Worm (Caenorhabditis elegans) whole organism, L1 larva: ENCODE measurements around the gene srh-229.

ENCODE experiments used
- C16A3.4 ChIP-seq: fragments of 150-350 bp; optimal IDR thresholded peaks from 2 replicates; lab custom pipeline; 2014; ENCODE audit warnings: missing biosample characterization, missing genetic modification characterization
- F16B12.6 ChIP-seq: fragments of 150-350 bp; optimal IDR thresholded peaks from 2 replicates; lab custom pipeline; 2014; ENCODE audit warnings: missing biosample characterization, missing genetic modification characterization
- aha-1 ChIP-seq: fragments of 150-350 bp; optimal IDR thresholded peaks from 2 replicates; lab custom pipeline; 2014; ENCODE audit warnings: missing biosample characterization, missing genetic modification characterization
- ceh-8 ChIP-seq: fragments of 200-800 bp; sonication (Bioruptor generic); optimal IDR thresholded peaks from 2 replicates; lab custom pipeline; 2018; ENCODE audit warnings: mild to moderate bottlenecking, missing genetic modification characterization, moderate library complexity, missing compliant biosample characterization
- ceh-82 ChIP-seq, 3 experiments: fragments of 150-350 bp in 1 of 3; sonication (generic microtip) in 2 of 3; optimal IDR thresholded peaks; 2 replicates each; lab custom pipeline; 2014 to 2017; ENCODE audit warnings: missing biosample characterization in 3 of 3, missing genetic modification characterization in 3 of 3
- efl-1 ChIP-seq, 4 experiments: fragments of 150-350 bp; optimal IDR thresholded peaks in 3 of 4; peaks in 1 of 4; 1 replicate in 1 of 4; 2 replicates in 3 of 4; lab custom pipeline; 2014; ENCODE audit warnings: missing biosample characterization in 2 of 4, missing genetic modification characterization in 2 of 4, missing genetic modification reagents in 2 of 4
- mdl-1 ChIP-seq, 2 experiments: fragments of 150-350 bp; optimal IDR thresholded peaks; 2 replicates each; lab custom pipeline; 2014 to 2017; ENCODE audit warnings: missing biosample characterization in 2 of 2, missing genetic modification characterization in 2 of 2, inconsistent platforms in 1 of 2
- nhr-11 ChIP-seq: fragments of 150-350 bp; optimal IDR thresholded peaks from 2 replicates; lab custom pipeline; 2014; ENCODE audit warnings: missing biosample characterization, missing genetic modification characterization
- nhr-20 ChIP-seq: sonication (generic microtip); optimal IDR thresholded peaks from 2 replicates; lab custom pipeline; 2016; ENCODE audit warnings: mild to moderate bottlenecking, missing genetic modification characterization, missing compliant biosample characterization
- skn-1 ChIP-seq: fragments of 150-350 bp; optimal IDR thresholded peaks from 2 replicates; lab custom pipeline; 2014; ENCODE audit warnings: missing biosample characterization, missing genetic modification characterization
- snpc-4 ChIP-seq: fragments of 150-350 bp; optimal IDR thresholded peaks from 2 replicates; lab custom pipeline; 2014; ENCODE audit warnings: missing biosample characterization, missing genetic modification characterization
- sox-4 ChIP-seq: sonication (generic microtip); optimal IDR thresholded peaks from 2 replicates; lab custom pipeline; 2016; ENCODE audit warnings: missing genetic modification characterization, missing compliant biosample characterization
- tbx-2 ChIP-seq: sonication (generic microtip); optimal IDR thresholded peaks from 2 replicates; lab custom pipeline; 2016; ENCODE audit warnings: missing genetic modification characterization, missing compliant biosample characterization

- TF ChIP-seq nhr-20 (tag; lab: Kevin White, UChicago) (no peak), nhr-11 (no peak), snpc-4 (no peak), F16B12.6 (tag; lab: Kevin White, UChicago) (no peak), mdl-1 (tag; optimal IDR thresholded peaks at IDR 0.05; lab: Kevin White, UChicago) (no peak), sox-4 (tag; lab: Kevin White, UChicago) (no peak), C16A3.4 (tag; lab: Kevin White, UChicago) (no peak), ceh-8 (GFP tag; lab: Kevin White, UChicago) (no peak), efl-1 (optimal IDR thresholded peaks at IDR 0.05; lab: Kevin White, UChicago) (no peak), efl-1 (GFP tag; optimal IDR thresholded peaks at IDR 0.05 in 1 of 2; lab: Kevin White, UChicago) (no peak), skn-1 (tag; lab: Kevin White, UChicago) (no peak), aha-1 (tag; lab: Kevin White, UChicago) (no peak), ceh-82 (tag; optimal IDR thresholded peaks at IDR 0.05; lab: Kevin White, UChicago) (no peak), tbx-2 (tag; lab: Kevin White, UChicago) (no peak)
Observed at ce11 chrV:7529840-7530239, 25.7 kb upstream of the srh-229 start, which contains the start of gene swt-2.
